Fruit fly (Drosophila melanogaster) S2 (cell line): ENCODE data around the gene CG13784.

Experiments
- CG8478 ChIP-seq: fragments of >200 bp; optimal IDR thresholded peaks from 2 replicates; lab custom pipeline; 2018
- CTCF ChIP-seq, 2 experiments: fragments of >200 bp; optimal IDR thresholded peaks; 2 replicates each; lab custom pipeline; 2018

DNA sequence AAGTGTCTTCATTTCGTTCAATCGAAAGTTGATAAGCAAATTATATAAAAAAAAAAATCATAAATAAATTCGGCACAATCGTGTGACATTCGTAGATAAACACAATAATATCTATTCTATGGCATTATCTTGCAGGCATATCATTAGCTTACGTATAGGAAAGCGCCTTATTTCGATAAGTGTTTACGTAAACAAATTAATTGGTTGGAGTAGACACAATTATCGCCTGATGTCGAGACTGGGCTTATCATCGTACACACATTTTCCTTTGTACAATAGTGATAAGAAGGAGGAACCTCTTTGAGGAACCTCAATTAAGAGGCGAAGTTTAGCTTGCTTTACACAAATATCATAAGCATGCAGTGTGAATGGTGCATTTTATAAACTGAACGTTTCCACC is 4.9 kb downstream of the CG13784 start:
- TF ChIP-seq CTCF (optimal IDR thresholded peaks at IDR 0.05; lab: Kevin White, UChicago) (no peak), CG8478 (no peak)
